Worm (Caenorhabditis elegans) whole organism, L3 larva: ENCODE results near the gene sdz-31.
A peak's percentile ranks its signal among the peaks of the same experiment; 100 is the strongest.

Experiments
- ZK546.5 ChIP-seq: sonication (generic microtip); optimal IDR thresholded peaks from 2 replicates; lab custom pipeline; 2017; ENCODE audit warnings: missing biosample characterization, missing genetic modification characterization
- aly-2 ChIP-seq: fragments of 150-350 bp; optimal IDR thresholded peaks from 2 replicates; lab custom pipeline; 2014; ENCODE audit warnings: missing biosample characterization, missing genetic modification characterization
- ceh-16 ChIP-seq: sonication (generic microtip); optimal IDR thresholded peaks from 2 replicates; lab custom pipeline; 2017; ENCODE audit warnings: missing biosample characterization, missing genetic modification characterization
- ceh-28 ChIP-seq: fragments of 150-350 bp; optimal IDR thresholded peaks from 2 replicates; lab custom pipeline; 2014; ENCODE audit warnings: missing biosample characterization, missing genetic modification reagents, missing genetic modification characterization
- ceh-82 ChIP-seq: fragments of 150-350 bp; optimal IDR thresholded peaks from 2 replicates; lab custom pipeline; 2014; ENCODE audit warnings: missing biosample characterization, missing genetic modification characterization
- ceh-9 ChIP-seq: sonication (generic microtip); optimal IDR thresholded peaks from 2 replicates; lab custom pipeline; 2018; ENCODE audit warnings: missing biosample characterization, missing genetic modification characterization
- daf-12 ChIP-seq: fragments of 150-350 bp; optimal IDR thresholded peaks from 2 replicates; lab custom pipeline; 2014; ENCODE audit warnings: missing biosample characterization, missing genetic modification reagents, missing genetic modification characterization
- egl-27 ChIP-seq: sonication (generic microtip); optimal IDR thresholded peaks from 4 replicates; lab custom pipeline; 2017; ENCODE audit warnings: missing biosample characterization, missing genetic modification reagents, missing genetic modification characterization
- elt-1 ChIP-seq: fragments of 150-350 bp; optimal IDR thresholded peaks from 2 replicates; lab custom pipeline; 2014; ENCODE audit warnings: missing biosample characterization, missing genetic modification characterization
- elt-2 ChIP-seq: sonication (generic microtip); optimal IDR thresholded peaks from 2 replicates; lab custom pipeline; 2016; ENCODE audit warnings: missing genetic modification reagents, mild to moderate bottlenecking, missing genetic modification characterization, missing compliant biosample characterization
- elt-3 ChIP-seq, 3 experiments: fragments of 150-350 bp in 1 of 3; sonication (generic microtip) in 2 of 3; optimal IDR thresholded peaks; 2 replicates in 2 of 3; 4 replicates in 1 of 3; lab custom pipeline; 2014 to 2017; ENCODE audit warnings: missing biosample characterization in 3 of 3, missing genetic modification characterization in 3 of 3
- fkh-10 ChIP-seq: sonication (generic microtip); optimal IDR thresholded peaks from 2 replicates; lab custom pipeline; 2017; ENCODE audit warnings: missing biosample characterization, missing genetic modification reagents, missing genetic modification characterization
- fos-1 ChIP-seq: fragments of 150-350 bp; optimal IDR thresholded peaks from 2 replicates; lab custom pipeline; 2014; ENCODE audit warnings: missing biosample characterization, missing genetic modification characterization
- hmg-11 ChIP-seq: sonication (generic microtip); optimal IDR thresholded peaks from 2 replicates; lab custom pipeline; 2016; ENCODE audit warnings: missing genetic modification characterization, missing compliant biosample characterization
- jun-1 ChIP-seq: fragments of 150-350 bp; optimal IDR thresholded peaks from 2 replicates; lab custom pipeline; 2014; ENCODE audit warnings: missing biosample characterization, missing genetic modification reagents, missing genetic modification characterization
- lin-39 ChIP-seq: fragments of 150-350 bp; optimal IDR thresholded peaks from 2 replicates; lab custom pipeline; 2018; ENCODE audit warnings: missing biosample characterization, missing genetic modification reagents, missing genetic modification characterization
- lsy-12 ChIP-seq: sonication (generic microtip); optimal IDR thresholded peaks from 2 replicates; lab custom pipeline; 2016; ENCODE audit warnings: mild to moderate bottlenecking, missing genetic modification characterization, missing compliant biosample characterization
- mml-1 ChIP-seq: fragments of 150-350 bp; sonication (generic microtip); optimal IDR thresholded peaks from 3 replicates; lab custom pipeline; 2014; ENCODE audit warnings: missing biosample characterization, missing genetic modification characterization
- nfya-1 ChIP-seq: sonication (generic microtip); optimal IDR thresholded peaks from 2 replicates; lab custom pipeline; 2017; ENCODE audit warnings: missing genetic modification characterization, mild to moderate bottlenecking, missing compliant biosample characterization, antibody characterized with exemption, moderate library complexity; ENCODE audit not compliant: insufficient read depth
- nhr-11 ChIP-seq: fragments of 150-350 bp; optimal IDR thresholded peaks from 2 replicates; lab custom pipeline; 2014; ENCODE audit warnings: missing biosample characterization, missing genetic modification characterization
- nhr-23 ChIP-seq: fragments of 150-350 bp; optimal IDR thresholded peaks from 2 replicates; lab custom pipeline; 2014; ENCODE audit warnings: missing biosample characterization, missing genetic modification reagents, missing genetic modification characterization
- nhr-25 ChIP-seq: sonication (generic microtip); optimal IDR thresholded peaks from 2 replicates; lab custom pipeline; 2017; ENCODE audit warnings: missing biosample characterization, missing genetic modification characterization
- nhr-28 ChIP-seq: fragments of 150-350 bp; optimal IDR thresholded peaks from 2 replicates; lab custom pipeline; 2014; ENCODE audit warnings: missing biosample characterization, missing genetic modification characterization
- nhr-43 ChIP-seq: sonication (generic microtip); optimal IDR thresholded peaks from 2 replicates; lab custom pipeline; 2016; ENCODE audit warnings: mild to moderate bottlenecking, missing genetic modification characterization, missing compliant biosample characterization; ENCODE audit not compliant: poor library complexity, severe bottlenecking
- nhr-76 ChIP-seq: fragments of 150-350 bp; sonication (generic microtip); optimal IDR thresholded peaks from 5 replicates; lab custom pipeline; 2014; ENCODE audit warnings: missing biosample characterization, missing genetic modification characterization
- nhr-77 ChIP-seq: fragments of 150-350 bp; optimal IDR thresholded peaks from 2 replicates; lab custom pipeline; 2014; ENCODE audit warnings: missing biosample characterization, missing genetic modification characterization
- pha-4 ChIP-seq: fragments of 150-350 bp; optimal IDR thresholded peaks from 2 replicates; lab custom pipeline; 2014; ENCODE audit warnings: missing biosample characterization, missing genetic modification reagents, missing genetic modification characterization
- pqm-1 ChIP-seq: fragments of 150-350 bp; optimal IDR thresholded peaks from 2 replicates; lab custom pipeline; 2017; ENCODE audit warnings: missing biosample characterization, missing genetic modification characterization, inconsistent platforms
- sea-2 ChIP-seq: fragments of 150-350 bp; sonication (generic microtip); optimal IDR thresholded peaks from 4 replicates; lab custom pipeline; 2014; ENCODE audit warnings: missing biosample characterization, missing genetic modification reagents, missing genetic modification characterization
- tbx-2 ChIP-seq: sonication (generic microtip); optimal IDR thresholded peaks from 2 replicates; lab custom pipeline; 2016; ENCODE audit warnings: mild to moderate bottlenecking, missing genetic modification characterization, missing compliant biosample characterization
- unc-62 ChIP-seq: fragments of 150-350 bp; sonication (generic microtip); optimal IDR thresholded peaks from 4 replicates; lab custom pipeline; 2014; ENCODE audit warnings: missing biosample characterization, missing genetic modification reagents, missing genetic modification characterization
- zag-1 ChIP-seq: fragments of 150-350 bp; optimal IDR thresholded peaks from 2 replicates; lab custom pipeline; 2014; ENCODE audit warnings: missing biosample characterization, missing genetic modification characterization
- ztf-11 ChIP-seq: fragments of 150-350 bp; optimal IDR thresholded peaks from 2 replicates; lab custom pipeline; 2014; ENCODE audit warnings: missing biosample characterization, missing genetic modification characterization

Gene sdz-31

DNA sequence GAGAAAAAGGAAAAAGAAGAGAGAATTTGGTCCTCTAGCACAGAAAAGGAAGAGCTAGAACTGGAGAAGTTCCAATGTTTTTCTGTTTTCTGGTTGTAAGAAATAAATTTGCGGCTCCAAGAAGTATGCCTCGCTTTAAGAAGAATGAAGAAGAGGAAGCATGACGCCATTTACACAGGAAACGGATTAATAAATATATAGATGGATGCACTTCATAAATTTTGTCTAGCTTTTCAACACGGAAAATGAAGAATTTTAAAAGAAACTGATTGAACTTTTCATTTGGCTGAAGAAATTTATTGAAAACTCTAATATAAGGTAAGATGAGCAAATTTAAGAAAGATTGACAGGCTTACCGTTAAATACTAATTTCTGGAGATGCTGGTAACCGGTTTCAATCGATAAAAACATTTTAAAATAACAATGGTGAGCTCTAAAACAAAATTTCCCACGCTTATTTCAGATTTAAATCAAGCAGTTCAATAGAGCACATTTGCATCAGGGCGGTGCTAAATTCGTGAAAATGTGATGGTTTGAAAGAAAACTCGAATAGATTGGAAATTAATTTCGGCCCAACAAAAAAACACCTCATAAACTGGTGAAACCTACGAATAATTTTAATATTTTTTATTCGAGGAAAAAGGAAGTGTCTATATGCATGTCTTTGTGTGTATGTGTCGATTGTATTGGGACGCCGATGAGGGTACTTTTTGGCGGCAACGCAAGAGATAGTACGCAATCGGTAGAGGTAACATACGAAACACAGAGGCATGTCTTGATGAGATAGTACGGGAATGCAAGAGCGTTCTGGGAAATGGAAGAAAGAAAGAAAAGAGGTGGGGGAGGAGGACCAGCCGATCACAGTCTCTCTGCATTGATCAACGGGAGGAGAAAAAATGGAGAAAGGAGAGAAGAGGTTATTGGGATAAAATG is 23.8 kb upstream of the sdz-31 start:
- TF ChIP-seq pha-4 (tag; lab: Kevin White, UChicago): peak; percentile 29
- TF ChIP-seq ceh-16 (tag; lab: Kevin White, UChicago): no peak
- peak; percentile 8 for TF ChIP-seq nhr-23 (tag; lab: Kevin White, UChicago)
- TF ChIP-seq nfya-1: peak; percentile 54
- TF ChIP-seq fkh-10: no peak
- peak; percentile 69 for TF ChIP-seq hmg-11 (tag; lab: Kevin White, UChicago)
- TF ChIP-seq ZK546.5 (tag; lab: Kevin White, UChicago): no peak
- peak; percentile 18 for TF ChIP-seq pqm-1 (tag; lab: Kevin White, UChicago)

ce11 chrV:9856978-9857377 is 23.0 kb upstream of the sdz-31 start:
- TF ChIP-seq elt-2 (peak; percentile 60), jun-1 (no peak)

DNA sequence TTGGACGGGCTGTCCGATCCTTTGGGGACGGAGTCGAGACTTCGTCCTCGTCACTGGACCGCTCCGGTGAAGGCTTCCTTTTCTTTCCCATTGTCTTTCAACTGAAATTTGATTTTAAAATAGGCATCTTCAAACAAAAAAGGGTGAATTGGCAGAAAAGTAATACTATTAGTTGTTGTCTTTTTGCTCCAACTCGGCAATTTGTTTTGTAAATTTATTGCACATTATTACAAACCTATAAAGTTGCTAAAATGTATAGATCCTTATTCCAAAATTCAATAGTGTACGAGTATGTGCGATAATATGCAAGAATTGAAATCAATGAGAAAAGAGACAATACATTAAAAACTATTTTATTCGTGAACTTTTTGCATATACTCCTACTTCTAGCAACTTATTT is 20.1 kb upstream of the sdz-31 start, which contains the start of gene lsy-12:
Gene lsy-12 (minus strand): TSS at position 101 of the 400 bp plus-strand sequence.
- TF ChIP-seq nhr-43 (tag; lab: Kevin White, UChicago): no peak
- TF ChIP-seq elt-3 (tag; optimal IDR thresholded peaks at IDR 0.05; lab: Kevin White, UChicago): no peak
- TF ChIP-seq unc-62 (GFP tag; lab: Kevin White, UChicago): no peak
- no peak for TF ChIP-seq tbx-2
- no peak for TF ChIP-seq lin-39
- TF ChIP-seq lsy-12: no peak
- TF ChIP-seq ceh-9 (tag; lab: Kevin White, UChicago): no peak
- TF ChIP-seq zag-1 (tag; lab: Kevin White, UChicago): no peak
- TF ChIP-seq ceh-16 (tag; lab: Kevin White, UChicago): no peak
- no peak for TF ChIP-seq sea-2 (GFP tag; lab: Kevin White, UChicago)
- TF ChIP-seq daf-12 (tag; lab: Kevin White, UChicago): no peak
- no peak for TF ChIP-seq mml-1 (tag; lab: Kevin White, UChicago)
- no peak for TF ChIP-seq ceh-28 (tag; lab: Kevin White, UChicago)
- no peak for TF ChIP-seq aly-2 (tag; lab: Kevin White, UChicago)
- no peak for TF ChIP-seq fos-1
- no peak for TF ChIP-seq hmg-11 (tag; lab: Kevin White, UChicago)
- no peak for TF ChIP-seq nfya-1
- TF ChIP-seq, all 47 proteins: peak for 0

DNA sequence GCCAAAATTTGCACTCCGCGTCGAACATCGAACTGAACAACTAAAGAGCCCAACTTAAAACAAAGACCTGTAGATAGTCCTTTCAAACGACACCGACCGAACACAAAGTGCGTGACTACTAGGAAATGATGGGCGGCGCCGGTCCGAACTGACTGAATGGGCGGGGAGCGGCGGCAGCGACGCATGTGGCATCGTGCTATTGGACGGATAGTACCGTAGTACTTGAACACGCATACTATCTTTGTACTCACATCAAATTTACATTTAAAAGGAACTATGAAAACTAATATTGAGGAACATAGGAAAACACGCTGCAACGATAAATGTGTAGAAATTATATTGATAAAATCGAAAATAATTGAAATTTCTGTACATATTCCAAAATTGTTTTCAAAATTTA is 19.6 kb upstream of the sdz-31 start:
- TF ChIP-seq elt-2: no peak
- no peak for TF ChIP-seq elt-1 (tag; lab: Kevin White, UChicago)
- TF ChIP-seq nhr-77 (tag; lab: Kevin White, UChicago): no peak
- TF ChIP-seq nhr-11 (tag; lab: Kevin White, UChicago): no peak
- no peak for TF ChIP-seq ZK546.5 (tag; lab: Kevin White, UChicago)
- peak; percentile 99 for TF ChIP-seq nfya-1
- no peak for TF ChIP-seq ceh-82 (tag; lab: Kevin White, UChicago)
- TF ChIP-seq lsy-12: peak; percentile 80
- TF ChIP-seq nhr-76 (tag; lab: Kevin White, UChicago): no peak

- TF ChIP-seq egl-27 (no peak), zag-1 (tag; lab: Kevin White, UChicago) (no peak), nhr-25 (tag; lab: Kevin White, UChicago) (no peak), ztf-11 (tag; lab: Kevin White, UChicago) (no peak), nhr-28 (no peak)
Measured at ce11 chrV:9868311-9868710, 11.7 kb upstream of the sdz-31 start, which contains the start of gene srab-17. TSS of gene srab-17 (minus strand) at chrV:9868411.
